Fruit fly (Drosophila melanogaster) whole organism, embryonic: ENCODE data around the gene CG34296.

Source experiments
- Atf-2 ChIP-seq: fragments of 200-800 bp; sonication (Bioruptor generic); optimal IDR thresholded peaks from 2 replicates; lab custom pipeline; 2016; ENCODE audit warnings: missing biosample characterization, missing genetic modification characterization
- CG1024 ChIP-seq: fragments of 200-800 bp; sonication (Bioruptor generic); IDR thresholded peaks from 2 replicates; pipeline ENCODE4 v1.3.6; 2022; ENCODE audit warnings: missing biosample characterization, missing genetic modification characterization
- CG10274 ChIP-seq: fragments of 200-800 bp; sonication (Bioruptor generic); optimal IDR thresholded peaks from 3 replicates; lab custom pipeline; 2017; ENCODE audit warnings: missing biosample characterization, mild to moderate bottlenecking, missing genetic modification characterization
- CG12391 ChIP-seq: fragments of 200-800 bp; sonication (Bioruptor generic); optimal IDR thresholded peaks from 3 replicates; lab custom pipeline; 2018; ENCODE audit warnings: missing biosample characterization, mild to moderate bottlenecking, missing genetic modification characterization, moderate library complexity
- CG12659 ChIP-seq: fragments of 200-800 bp; sonication (Bioruptor generic); optimal IDR thresholded peaks from 3 replicates; lab custom pipeline; 2017; ENCODE audit warnings: mild to moderate bottlenecking, missing biosample characterization, missing genetic modification reagents, missing genetic modification characterization
- CG13424 ChIP-seq: fragments of 200-800 bp; sonication (Bioruptor generic); optimal IDR thresholded peaks from 2 replicates; lab custom pipeline; 2019; ENCODE audit warnings: missing biosample characterization, mild to moderate bottlenecking, missing genetic modification characterization, moderate library complexity
- CG13624 ChIP-seq: fragments of 200-800 bp; sonication (Bioruptor generic); optimal IDR thresholded peaks from 2 replicates; lab custom pipeline; 2016; ENCODE audit warnings: missing biosample characterization, missing genetic modification characterization
- CG14050 ChIP-seq: fragments of 200-800 bp; sonication (Bioruptor generic); IDR thresholded peaks from 3 replicates; pipeline ENCODE4 v1.3.6; 2022; ENCODE audit warnings: missing biosample characterization, missing genetic modification characterization
- CG15011 ChIP-seq: fragments of 200-800 bp; sonication (Bioruptor generic); optimal IDR thresholded peaks from 3 replicates; lab custom pipeline; 2018; ENCODE audit warnings: missing biosample characterization, mild to moderate bottlenecking, missing genetic modification characterization
- CG18262 ChIP-seq: fragments of 200-800 bp; optimal IDR thresholded peaks from 3 replicates; lab custom pipeline; 2019; ENCODE audit warnings: missing biosample characterization, mild to moderate bottlenecking, missing genetic modification characterization, moderate library complexity
- CG18476 ChIP-seq: fragments of 200-800 bp; sonication (Bioruptor generic); optimal IDR thresholded peaks from 2 replicates; lab custom pipeline; 2016; ENCODE audit warnings: missing biosample characterization, mild to moderate bottlenecking, missing genetic modification characterization
- CG2712 ChIP-seq: fragments of 200-800 bp; optimal IDR thresholded peaks from 3 replicates; lab custom pipeline; 2019; ENCODE audit warnings: missing biosample characterization, mild to moderate bottlenecking, missing genetic modification characterization, moderate library complexity
- CG30403 ChIP-seq: fragments of 200-800 bp; sonication (Bioruptor generic); optimal IDR thresholded peaks from 3 replicates; lab custom pipeline; 2016; ENCODE audit warnings: missing biosample characterization, missing genetic modification characterization
- CG4404 ChIP-seq: fragments of 200-800 bp; sonication (Bioruptor generic); IDR thresholded peaks from 2 replicates; pipeline ENCODE4 v1.3.6; 2022; ENCODE audit warnings: missing biosample characterization, missing genetic modification characterization
- CG4854 ChIP-seq: fragments of 200-800 bp; sonication (Bioruptor generic); optimal IDR thresholded peaks from 2 replicates; lab custom pipeline; 2016; ENCODE audit warnings: missing biosample characterization, missing genetic modification characterization, inconsistent platforms
- CG6813 ChIP-seq: fragments of 200-800 bp; sonication (Bioruptor generic); optimal IDR thresholded peaks from 2 replicates; lab custom pipeline; 2017; ENCODE audit warnings: missing biosample characterization, missing genetic modification characterization, mild to moderate bottlenecking, moderate library complexity, missing genetic modification reagents
- CG7271 ChIP-seq: fragments of 200-800 bp; sonication (Bioruptor generic); optimal IDR thresholded peaks from 2 replicates; lab custom pipeline; 2018; ENCODE audit warnings: missing biosample characterization, mild to moderate bottlenecking, missing genetic modification characterization, moderate library complexity
- CG7928 ChIP-seq: fragments of 200-800 bp; sonication (Bioruptor generic); optimal IDR thresholded peaks from 2 replicates; lab custom pipeline; 2017; ENCODE audit warnings: missing biosample characterization, mild to moderate bottlenecking, missing genetic modification characterization
- CG8924 ChIP-seq: fragments of 200-800 bp; optimal IDR thresholded peaks from 3 replicates; lab custom pipeline; 2019; ENCODE audit warnings: missing biosample characterization, mild to moderate bottlenecking, missing genetic modification characterization, moderate library complexity
- Ets65A ChIP-seq: fragments of 200-800 bp; sonication (Bioruptor generic); peaks from one replicate; lab custom pipeline; 2016; ENCODE audit warnings: missing biosample characterization, missing genetic modification characterization
- Fer1 ChIP-seq: fragments of 200-800 bp; sonication (Bioruptor generic); optimal IDR thresholded peaks from 2 replicates; lab custom pipeline; 2017; ENCODE audit warnings: missing biosample characterization, mild to moderate bottlenecking, missing genetic modification characterization
- Lhr ChIP-seq: fragments of 200-800 bp; sonication (Bioruptor generic); optimal IDR thresholded peaks from 3 replicates; lab custom pipeline; 2017; ENCODE audit warnings: mild to moderate bottlenecking, missing biosample characterization, missing genetic modification reagents, missing genetic modification characterization
- MTF-1 ChIP-seq: fragments of 200-800 bp; sonication (Bioruptor generic); optimal IDR thresholded peaks from 2 replicates; lab custom pipeline; 2018; ENCODE audit warnings: missing biosample characterization, mild to moderate bottlenecking, missing genetic modification characterization, borderline replicate concordance
- Nf-YB ChIP-seq: fragments of 200-800 bp; sonication (Bioruptor generic); optimal IDR thresholded peaks from 3 replicates; lab custom pipeline; 2019; ENCODE audit warnings: missing biosample characterization, mild to moderate bottlenecking, missing genetic modification characterization, moderate library complexity
- Oaz ChIP-seq: fragments of 200-800 bp; sonication (Bioruptor generic); IDR thresholded peaks from 2 replicates; pipeline ENCODE4 v1.3.6; 2022; ENCODE audit warnings: missing biosample characterization, missing genetic modification characterization
- PHDP ChIP-seq: fragments of 200-800 bp; sonication (Bioruptor generic); optimal IDR thresholded peaks from 3 replicates; lab custom pipeline; 2018; ENCODE audit warnings: missing biosample characterization, mild to moderate bottlenecking, missing genetic modification characterization, moderate library complexity
- Pdp1 ChIP-seq, 2 experiments: fragments of 200-800 bp; sonication (Bioruptor generic); optimal IDR thresholded peaks; 3 replicates each; lab custom pipeline; 2016; ENCODE audit warnings: missing biosample characterization in 2 of 2, missing genetic modification characterization in 2 of 2, mild to moderate bottlenecking in 1 of 2, moderate library complexity in 1 of 2
- Ravus ChIP-seq: fragments of 200-800 bp; sonication (Bioruptor generic); IDR thresholded peaks from 2 replicates; pipeline ENCODE4 v1.3.6; 2022; ENCODE audit warnings: missing biosample characterization, missing genetic modification characterization
- Ssrp ChIP-seq: fragments of 200-800 bp; sonication (Bioruptor generic); optimal IDR thresholded peaks from 2 replicates; lab custom pipeline; 2018; ENCODE audit warnings: missing biosample characterization, mild to moderate bottlenecking, missing genetic modification characterization, moderate library complexity
- ap ChIP-seq: fragments of 200-800 bp; sonication (Bioruptor generic); IDR thresholded peaks from 2 replicates; pipeline ENCODE4 v1.3.6; 2022; ENCODE audit warnings: missing biosample characterization, missing genetic modification characterization
- bab2 ChIP-seq: fragments of 200-800 bp; sonication (Bioruptor generic); optimal IDR thresholded peaks from 2 replicates; lab custom pipeline; 2016; ENCODE audit warnings: missing biosample characterization, missing genetic modification characterization
- bigmax ChIP-seq: fragments of 200-800 bp; sonication (Bioruptor generic); optimal IDR thresholded peaks from 2 replicates; lab custom pipeline; 2018; ENCODE audit warnings: missing biosample characterization, mild to moderate bottlenecking, missing genetic modification characterization
- btn ChIP-seq: fragments of 200-800 bp; sonication (Bioruptor generic); optimal IDR thresholded peaks from 2 replicates; lab custom pipeline; 2016; ENCODE audit warnings: missing biosample characterization, missing genetic modification characterization
- caup ChIP-seq: fragments of 200-800 bp; sonication (Bioruptor generic); optimal IDR thresholded peaks from 3 replicates; lab custom pipeline; 2017; ENCODE audit warnings: missing biosample characterization, mild to moderate bottlenecking, missing genetic modification characterization, moderate library complexity; ENCODE audit not compliant: severe bottlenecking
- danr ChIP-seq: fragments of 200-800 bp; sonication (Bioruptor generic); IDR thresholded peaks from 2 replicates; pipeline ENCODE4 v1.3.6; 2022; ENCODE audit warnings: missing biosample characterization, missing genetic modification characterization
- dmrt99B ChIP-seq: fragments of 200-800 bp; sonication (Bioruptor generic); optimal IDR thresholded peaks from 2 replicates; lab custom pipeline; 2018; ENCODE audit warnings: missing biosample characterization, mild to moderate bottlenecking, missing genetic modification characterization, moderate library complexity
- eyg ChIP-seq: fragments of 200-800 bp; sonication (Bioruptor generic); optimal IDR thresholded peaks from 3 replicates; lab custom pipeline; 2016; ENCODE audit warnings: missing biosample characterization, missing genetic modification characterization
- fd102C ChIP-seq: fragments of 200-800 bp; sonication (Bioruptor generic); optimal IDR thresholded peaks from 2 replicates; lab custom pipeline; 2018; ENCODE audit warnings: missing biosample characterization, mild to moderate bottlenecking, missing genetic modification characterization, moderate library complexity
- gfzf ChIP-seq: fragments of 200-800 bp; sonication (Bioruptor generic); optimal IDR thresholded peaks from 2 replicates; lab custom pipeline; 2016; ENCODE audit warnings: missing biosample characterization, mild to moderate bottlenecking, missing genetic modification characterization, moderate library complexity
- gt ChIP-seq: fragments of 200-800 bp; sonication (Bioruptor generic); IDR thresholded peaks from 2 replicates; pipeline ENCODE4 v1.3.6; 2022; ENCODE audit warnings: missing biosample characterization, missing genetic modification characterization
- hth ChIP-seq: fragments of >200 bp; optimal IDR thresholded peaks from 2 replicates; lab custom pipeline; 2017; ENCODE audit warnings: inconsistent platforms
- ind ChIP-seq: fragments of 200-800 bp; sonication (Bioruptor generic); optimal IDR thresholded peaks from 3 replicates; lab custom pipeline; 2016; ENCODE audit warnings: missing biosample characterization, missing genetic modification characterization
- kah ChIP-seq: fragments of 200-800 bp; sonication (Bioruptor generic); optimal IDR thresholded peaks from 2 replicates; lab custom pipeline; 2018; ENCODE audit warnings: missing biosample characterization, mild to moderate bottlenecking, missing genetic modification characterization
- klu ChIP-seq: fragments of 200-800 bp; sonication (Bioruptor generic); IDR thresholded peaks from 2 replicates; pipeline ENCODE4 v1.3.6; 2022; ENCODE audit warnings: missing biosample characterization, missing genetic modification characterization
- p53 ChIP-seq: fragments of 200-800 bp; sonication (Bioruptor generic); optimal IDR thresholded peaks from 2 replicates; lab custom pipeline; 2016; ENCODE audit warnings: missing biosample characterization, missing genetic modification characterization
- salm ChIP-seq: fragments of 200-800 bp; sonication (Bioruptor generic); optimal IDR thresholded peaks from 2 replicates; lab custom pipeline; 2018; ENCODE audit warnings: missing biosample characterization, mild to moderate bottlenecking, missing genetic modification characterization
- sens-2 ChIP-seq: fragments of 200-800 bp; sonication (Bioruptor generic); IDR thresholded peaks from 2 replicates; pipeline ENCODE4 v1.3.6; 2022; ENCODE audit warnings: missing biosample characterization, missing genetic modification characterization
- slou ChIP-seq: fragments of 200-800 bp; sonication (Bioruptor generic); optimal IDR thresholded peaks from 3 replicates; lab custom pipeline; 2016; ENCODE audit warnings: missing biosample characterization, missing genetic modification characterization
- yki ChIP-seq: fragments of >200 bp; optimal IDR thresholded peaks from 3 replicates; lab custom pipeline; 2018
- zen ChIP-seq: fragments of 200-800 bp; sonication (Bioruptor generic); optimal IDR thresholded peaks from 3 replicates; lab custom pipeline; 2018; ENCODE audit warnings: missing biosample characterization, mild to moderate bottlenecking, missing genetic modification characterization, moderate library complexity

The CG34296 gene

DNA sequence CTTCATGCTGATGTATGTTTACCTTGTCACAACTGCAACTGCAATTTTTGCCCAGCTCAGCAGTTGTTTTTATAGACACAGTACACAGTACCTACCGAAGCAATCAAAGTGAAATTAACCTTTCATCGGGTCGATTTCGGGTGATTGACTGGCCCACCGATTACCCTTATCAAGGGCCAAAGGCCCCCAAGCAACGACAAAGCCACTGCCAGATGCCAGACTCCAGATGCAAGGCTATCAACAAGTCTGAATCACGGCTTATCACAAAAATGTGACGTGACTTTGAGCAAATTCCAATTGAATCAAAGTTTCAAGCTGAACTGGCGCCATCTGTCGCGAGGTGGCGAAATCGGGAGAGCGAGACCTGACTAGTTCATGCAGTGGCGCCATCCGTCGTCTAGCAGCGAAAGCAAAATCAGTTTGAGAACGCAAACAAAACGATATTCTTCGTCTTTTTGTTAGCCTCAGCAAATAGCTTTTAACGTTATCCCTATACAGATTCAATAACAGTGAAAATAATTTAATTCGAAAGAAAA is 5.5 kb upstream of the CG34296 start, which contains the start of gene Obp99b (continued):
- TF ChIP-seq kah (GFP tag; lab: Kevin White, UChicago), result peak; percentile 79
- peak; percentile 2; the same call in 1 of the 2 replicates for TF ChIP-seq Ravus (GFP tag; lab: Robert Waterston, UW)
- TF ChIP-seq hth (lab: Kevin White, UChicago), result no peak
- TF ChIP-seq fd102C, result peak; percentile 73
- no peak for TF ChIP-seq Fer1
- TF ChIP-seq caup (GFP tag; lab: Kevin White, UChicago), result peak; percentile 85
- TF ChIP-seq CG6813 (GFP tag; lab: Kevin White, UChicago), result peak; percentile 82
- no peak for TF ChIP-seq gfzf (GFP tag; lab: Kevin White, UChicago)
- TF ChIP-seq Ssrp, result peak; percentile 35
- peak; percentile 83 for TF ChIP-seq btn (GFP tag; lab: Kevin White, UChicago)
- peak; percentile 48 for TF ChIP-seq CG15011 (GFP tag; lab: Kevin White, UChicago)
- TF ChIP-seq sens-2 (GFP tag; lab: Robert Waterston, UW), result peak; percentile 90
- TF ChIP-seq Ets65A (GFP tag; lab: Kevin White, UChicago), result peak; percentile 92
- TF ChIP-seq CG12391 (tag; lab: Kevin White, UChicago), result peak; percentile 29
- TF ChIP-seq CG30403, result peak; percentile 18
- peak; percentile 75 for TF ChIP-seq Lhr
- peak; percentile 74 for TF ChIP-seq ap (GFP tag; lab: Robert Waterston, UW)
- TF ChIP-seq Nf-YB (GFP tag; lab: Kevin White, UChicago), result peak; percentile 40
- TF ChIP-seq p53 (GFP tag; lab: Kevin White, UChicago), result peak; percentile 57
- TF ChIP-seq ind, result peak; percentile 76
- peak; percentile 76 for TF ChIP-seq PHDP (tag; lab: Kevin White, UChicago)
- peak; percentile 71 for TF ChIP-seq CG13424
- TF ChIP-seq CG7928 (GFP tag; lab: Kevin White, UChicago), result peak; percentile 22
- TF ChIP-seq CG18476 (GFP tag; lab: Kevin White, UChicago), result peak; percentile 47
- peak; percentile 93 for TF ChIP-seq MTF-1 (GFP tag; lab: Kevin White, UChicago)
- TF ChIP-seq dmrt99B (tag; lab: Kevin White, UChicago), result peak; percentile 82
- TF ChIP-seq yki (lab: Kevin White, UChicago), result no peak
- TF ChIP-seq Oaz (GFP tag; lab: Robert Waterston, UW), result peak; percentile 59
- peak; percentile 54 to 78 for TF ChIP-seq Pdp1 (GFP tag; optimal IDR thresholded peaks at IDR 0.05; lab: Kevin White, UChicago)
- TF ChIP-seq CG12659 (GFP tag; lab: Kevin White, UChicago), result peak; percentile 49
- peak; percentile 61; the same call in 2 of the 3 replicates for TF ChIP-seq CG14050 (GFP tag; lab: Robert Waterston, UW)
- peak; percentile 73 for TF ChIP-seq CG13624
- peak; percentile 77 for TF ChIP-seq Atf-2
- peak; percentile 83 for TF ChIP-seq CG1024 (GFP tag; lab: Robert Waterston, UW)
- peak; percentile 39; the same call in 1 of the 2 replicates for TF ChIP-seq gt (GFP tag; lab: Robert Waterston, UW)
- TF ChIP-seq CG4404 (GFP tag; lab: Robert Waterston, UW), result peak; percentile 53
- TF ChIP-seq danr, result 0 out of 2 replicates have a peak, but pooled peaks have one; percentile 25
- TF ChIP-seq klu, result no peak
- TF ChIP-seq CG8924 (tag; lab: Kevin White, UChicago), result peak; percentile 11
- TF ChIP-seq bab2, result peak; percentile 56
- TF ChIP-seq zen, result peak; percentile 66
- TF ChIP-seq CG4854 (GFP tag; lab: Kevin White, UChicago), result peak; percentile 66
- TF ChIP-seq CG7271 (tag; lab: Kevin White, UChicago), result peak; percentile 79
- TF ChIP-seq slou, result no peak
- peak; percentile 70 for TF ChIP-seq CG2712 (tag; lab: Kevin White, UChicago)
- peak; percentile 32 for TF ChIP-seq bigmax (GFP tag; lab: Kevin White, UChicago)
- TF ChIP-seq CG18262 (tag; lab: Kevin White, UChicago), result peak; percentile 62
- peak; percentile 10 for TF ChIP-seq salm (tag; lab: Kevin White, UChicago)
- peak; percentile 68 for TF ChIP-seq eyg (GFP tag; lab: Kevin White, UChicago)
- peak; percentile 72 for TF ChIP-seq CG10274
